Worm (Caenorhabditis elegans) whole organism, L3 larva: ENCODE data around the gene lgc-15.
A peak's percentile ranks its signal among the peaks of the same experiment; 100 is the strongest.

ENCODE experiments used
- ceh-16 ChIP-seq: sonication (generic microtip); optimal IDR thresholded peaks from 2 replicates; lab custom pipeline; 2017; ENCODE audit warnings: missing biosample characterization, missing genetic modification characterization
- ceh-28 ChIP-seq: fragments of 150-350 bp; optimal IDR thresholded peaks from 2 replicates; lab custom pipeline; 2014; ENCODE audit warnings: missing biosample characterization, missing genetic modification reagents, missing genetic modification characterization
- egl-5 ChIP-seq: fragments of 150-350 bp; optimal IDR thresholded peaks from 2 replicates; lab custom pipeline; 2017; ENCODE audit warnings: missing biosample characterization, missing genetic modification reagents, missing genetic modification characterization, inconsistent platforms
- elt-1 ChIP-seq: fragments of 150-350 bp; optimal IDR thresholded peaks from 2 replicates; lab custom pipeline; 2014; ENCODE audit warnings: missing biosample characterization, missing genetic modification characterization
- fkh-10 ChIP-seq: sonication (generic microtip); optimal IDR thresholded peaks from 2 replicates; lab custom pipeline; 2017; ENCODE audit warnings: missing biosample characterization, missing genetic modification reagents, missing genetic modification characterization
- lsy-12 ChIP-seq: sonication (generic microtip); optimal IDR thresholded peaks from 2 replicates; lab custom pipeline; 2016; ENCODE audit warnings: mild to moderate bottlenecking, missing genetic modification characterization, missing compliant biosample characterization
- nfya-1 ChIP-seq: sonication (generic microtip); optimal IDR thresholded peaks from 2 replicates; lab custom pipeline; 2017; ENCODE audit warnings: missing genetic modification characterization, mild to moderate bottlenecking, missing compliant biosample characterization, antibody characterized with exemption, moderate library complexity; ENCODE audit not compliant: insufficient read depth
- nhr-28 ChIP-seq: fragments of 150-350 bp; optimal IDR thresholded peaks from 2 replicates; lab custom pipeline; 2014; ENCODE audit warnings: missing biosample characterization, missing genetic modification characterization
- snpc-4 ChIP-seq: fragments of 150-350 bp; optimal IDR thresholded peaks from 2 replicates; lab custom pipeline; 2014; ENCODE audit warnings: missing biosample characterization, missing genetic modification characterization
- unc-39 ChIP-seq: sonication (generic microtip); optimal IDR thresholded peaks from 4 replicates; lab custom pipeline; 2017; ENCODE audit warnings: missing biosample characterization, missing genetic modification characterization

lgc-15 gene

DNA sequence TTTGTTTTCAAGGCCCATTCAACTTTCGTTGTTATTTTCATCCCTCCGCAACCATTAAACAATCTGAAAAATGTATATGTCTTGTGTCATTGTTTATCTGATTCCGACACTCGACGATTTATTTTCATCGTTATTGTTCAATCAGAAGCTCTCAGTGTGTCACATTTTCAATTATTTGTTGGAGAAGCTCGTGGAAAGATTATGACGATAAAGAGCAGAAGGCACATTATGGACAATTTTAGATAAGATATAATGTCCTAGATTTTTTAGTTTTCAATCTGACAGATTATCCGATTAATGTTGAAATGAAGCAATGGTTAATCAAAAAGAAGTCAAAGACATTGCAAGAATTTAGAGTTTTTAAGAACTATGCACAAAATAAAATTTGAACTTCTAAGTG lies 50.8 kb downstream of the lgc-15 start:
- TF ChIP-seq elt-1 (tag; lab: Kevin White, UChicago) (peak; percentile 80), nfya-1 (tag; lab: Kevin White, UChicago) (no peak), egl-5 (tag; lab: Kevin White, UChicago) (peak; percentile 21), ceh-28 (no peak), nhr-28 (tag; lab: Kevin White, UChicago) (no peak), unc-39 (tag; lab: Kevin White, UChicago) (no peak), snpc-4 (tag; lab: Kevin White, UChicago) (no peak), fkh-10 (GFP tag; lab: Kevin White, UChicago) (no peak), lsy-12 (tag; lab: Kevin White, UChicago) (no peak), ceh-16 (tag; lab: Kevin White, UChicago) (no peak)
